Fruit fly (Drosophila melanogaster) whole organism, embryonic: ENCODE data around the gene ss.

ENCODE experiments used
- B-H2 ChIP-seq: fragments of 200-800 bp; sonication (Bioruptor generic); optimal IDR thresholded peaks from 2 replicates; lab custom pipeline; 2018; ENCODE audit warnings: missing biosample characterization, mild to moderate bottlenecking, missing genetic modification characterization
- Bgb ChIP-seq: fragments of 200-800 bp; sonication (Bioruptor generic); IDR thresholded peaks from 2 replicates; pipeline ENCODE4 v1.3.6; 2022; ENCODE audit warnings: missing biosample characterization, missing genetic modification characterization; ENCODE audit not compliant: partially characterized antibody
- C15 ChIP-seq: fragments of 200-800 bp; sonication (Bioruptor generic); IDR thresholded peaks from 3 replicates; pipeline ENCODE4 v1.3.6; 2022; ENCODE audit warnings: missing biosample characterization, missing genetic modification characterization
- CG12155 ChIP-seq: fragments of 200-800 bp; sonication (Bioruptor generic); optimal IDR thresholded peaks from 3 replicates; lab custom pipeline; 2016; ENCODE audit warnings: missing biosample characterization, missing genetic modification characterization
- CG13894 ChIP-seq: fragments of 200-800 bp; sonication (Bioruptor generic); optimal IDR thresholded peaks from 3 replicates; lab custom pipeline; 2018; ENCODE audit warnings: missing biosample characterization, mild to moderate bottlenecking, missing genetic modification characterization, moderate library complexity
- CG15073 ChIP-seq: fragments of 200-800 bp; sonication (Bioruptor generic); optimal IDR thresholded peaks from 2 replicates; lab custom pipeline; 2016; ENCODE audit warnings: missing biosample characterization, missing genetic modification characterization
- CG16863 ChIP-seq: fragments of 200-800 bp; sonication (Bioruptor generic); optimal IDR thresholded peaks from 3 replicates; lab custom pipeline; 2016; ENCODE audit warnings: missing biosample characterization, missing genetic modification characterization
- CG17612 ChIP-seq: fragments of 200-800 bp; sonication (Bioruptor generic); IDR thresholded peaks from 2 replicates; pipeline ENCODE4 v1.3.6; 2022; ENCODE audit warnings: missing biosample characterization, missing genetic modification characterization
- CG1792 ChIP-seq: fragments of 200-800 bp; sonication (Bioruptor generic); optimal IDR thresholded peaks from 2 replicates; lab custom pipeline; 2016; ENCODE audit warnings: missing biosample characterization, missing genetic modification characterization
- CG2712 ChIP-seq: fragments of 200-800 bp; optimal IDR thresholded peaks from 3 replicates; lab custom pipeline; 2019; ENCODE audit warnings: missing biosample characterization, mild to moderate bottlenecking, missing genetic modification characterization, moderate library complexity
- CG2889 ChIP-seq: fragments of 200-800 bp; sonication (Bioruptor generic); IDR thresholded peaks from 3 replicates; pipeline ENCODE4 v1.3.6; 2022; ENCODE audit warnings: missing biosample characterization, missing genetic modification characterization
- CG3065 ChIP-seq: fragments of 200-800 bp; sonication (Bioruptor generic); optimal IDR thresholded peaks from 2 replicates; lab custom pipeline; 2016; ENCODE audit warnings: missing biosample characterization, missing genetic modification characterization
- CG34422 ChIP-seq: fragments of 200-800 bp; sonication (Bioruptor generic); IDR thresholded peaks from 3 replicates; pipeline ENCODE4 v1.3.6; 2022; ENCODE audit warnings: missing biosample characterization, missing genetic modification characterization
- CG3726 ChIP-seq: fragments of 200-800 bp; sonication (Bioruptor generic); IDR thresholded peaks from 3 replicates; pipeline ENCODE4, ENCODE4 v1.3.6; 2022; ENCODE audit warnings: missing biosample characterization, missing genetic modification characterization
- CG4404 ChIP-seq: fragments of 200-800 bp; sonication (Bioruptor generic); IDR thresholded peaks from 2 replicates; pipeline ENCODE4 v1.3.6; 2022; ENCODE audit warnings: missing biosample characterization, missing genetic modification characterization
- CG4730 ChIP-seq: fragments of 200-800 bp; sonication (Bioruptor generic); IDR thresholded peaks from 2 replicates; pipeline ENCODE4 v1.3.6; 2022; ENCODE audit warnings: missing biosample characterization, missing genetic modification characterization
- CG6791 ChIP-seq: fragments of 200-800 bp; sonication (Bioruptor generic); IDR thresholded peaks from 3 replicates; pipeline ENCODE4 v1.3.6; 2022; ENCODE audit warnings: missing biosample characterization, missing genetic modification characterization; ENCODE audit not compliant: partially characterized antibody
- CG7745 ChIP-seq: fragments of 200-800 bp; sonication (Bioruptor generic); optimal IDR thresholded peaks from 2 replicates; lab custom pipeline; 2018; ENCODE audit warnings: missing biosample characterization, mild to moderate bottlenecking, missing genetic modification characterization, moderate library complexity
- CG7987 ChIP-seq: fragments of 200-800 bp; sonication (Bioruptor generic); optimal IDR thresholded peaks from 2 replicates; lab custom pipeline; 2018; ENCODE audit warnings: missing biosample characterization, mild to moderate bottlenecking, missing genetic modification characterization, moderate library complexity
- CG8089 ChIP-seq: fragments of 200-800 bp; sonication (Bioruptor generic); optimal IDR thresholded peaks from 3 replicates; lab custom pipeline; 2016; ENCODE audit warnings: missing biosample characterization, missing genetic modification characterization
- CkIIα-i1 ChIP-seq: fragments of 200-800 bp; sonication (Bioruptor generic); IDR thresholded peaks from 2 replicates; pipeline ENCODE4 v1.3.6; 2022; ENCODE audit warnings: missing biosample characterization, missing genetic modification characterization
- Dad ChIP-seq: fragments of 200-800 bp; sonication (Bioruptor generic); optimal IDR thresholded peaks from 3 replicates; lab custom pipeline; 2016; ENCODE audit warnings: missing biosample characterization, missing genetic modification characterization
- Dref ChIP-seq: fragments of 200-800 bp; sonication (Bioruptor generic); IDR thresholded peaks from 2 replicates; pipeline ENCODE4 v1.3.6; 2022; ENCODE audit warnings: missing biosample characterization, missing genetic modification characterization
- Eip74EF ChIP-seq, 2 experiments: fragments of 200-800 bp in 1 of 2; fragments of >200 bp in 1 of 2; sonication (Bioruptor generic) in 1 of 2; optimal IDR thresholded peaks; 2 replicates each; lab custom pipeline; 2017 to 2019; ENCODE audit warnings: missing biosample characterization in 2 of 2, missing genetic modification characterization in 2 of 2, mild to moderate bottlenecking in 1 of 2, moderate library complexity in 1 of 2
- Ets65A ChIP-seq: fragments of 200-800 bp; sonication (Bioruptor generic); peaks from one replicate; lab custom pipeline; 2016; ENCODE audit warnings: missing biosample characterization, missing genetic modification characterization
- Gug ChIP-seq: fragments of 200-800 bp; sonication (Bioruptor generic); IDR thresholded peaks from 4 replicates; pipeline ENCODE4 v1.3.6; 2022; ENCODE audit warnings: missing biosample characterization, missing genetic modification characterization
- Hmr ChIP-seq: fragments of 200-800 bp; sonication (Bioruptor generic); optimal IDR thresholded peaks from 3 replicates; lab custom pipeline; 2017; ENCODE audit warnings: mild to moderate bottlenecking, missing biosample characterization, missing genetic modification reagents, missing genetic modification characterization
- Kr ChIP-seq: fragments of 200-800 bp; sonication (Bioruptor generic); optimal IDR thresholded peaks from 2 replicates; lab custom pipeline; 2017; ENCODE audit warnings: missing biosample characterization, mild to moderate bottlenecking, missing genetic modification characterization
- MTF-1 ChIP-seq: fragments of 200-800 bp; sonication (Bioruptor generic); optimal IDR thresholded peaks from 2 replicates; lab custom pipeline; 2018; ENCODE audit warnings: missing biosample characterization, mild to moderate bottlenecking, missing genetic modification characterization, borderline replicate concordance
- Meics ChIP-seq: fragments of 200-800 bp; sonication (Bioruptor generic); optimal IDR thresholded peaks from 2 replicates; lab custom pipeline; 2017; ENCODE audit warnings: missing biosample characterization, mild to moderate bottlenecking, missing genetic modification characterization
- NfI ChIP-seq: fragments of 200-800 bp; sonication (Bioruptor generic); optimal IDR thresholded peaks from 3 replicates; lab custom pipeline; 2018; ENCODE audit warnings: missing biosample characterization, mild to moderate bottlenecking, missing genetic modification characterization, moderate library complexity
- Sin3A ChIP-seq: fragments of >200 bp; optimal IDR thresholded peaks from 2 replicates; lab custom pipeline; 2018
- Sry-δ ChIP-seq: fragments of 200-800 bp; sonication (Bioruptor generic); optimal IDR thresholded peaks from 2 replicates; lab custom pipeline; 2016; ENCODE audit warnings: missing biosample characterization, missing genetic modification characterization
- TFAM ChIP-seq: fragments of 200-800 bp; sonication (Bioruptor generic); optimal IDR thresholded peaks from 2 replicates; lab custom pipeline; 2017; ENCODE audit warnings: missing biosample characterization, missing genetic modification characterization, inconsistent platforms
- Tbp ChIP-seq: fragments of >200 bp; optimal IDR thresholded peaks from 2 replicates; lab custom pipeline; 2018; ENCODE audit warnings: missing biosample characterization, missing genetic modification characterization
- Trl ChIP-seq, 3 experiments: fragments of >200 bp in 2 of 3; fragments of 200-800 bp in 1 of 3; sonication (Bioruptor generic) in 1 of 3; optimal IDR thresholded peaks; 2 replicates in 1 of 3; 3 replicates in 2 of 3; lab custom pipeline; 2016 to 2017; ENCODE audit warnings: missing biosample characterization in 1 of 3, missing genetic modification characterization in 1 of 3
- ab ChIP-seq: fragments of 200-800 bp; sonication (Bioruptor generic); optimal IDR thresholded peaks from 2 replicates; lab custom pipeline; 2016; ENCODE audit warnings: missing biosample characterization, missing genetic modification characterization
- bab2 ChIP-seq: fragments of 200-800 bp; sonication (Bioruptor generic); optimal IDR thresholded peaks from 2 replicates; lab custom pipeline; 2016; ENCODE audit warnings: missing biosample characterization, missing genetic modification characterization
- chif ChIP-seq, 2 experiments: fragments of 200-800 bp; sonication (Bioruptor generic); optimal IDR thresholded peaks; 3 replicates each; lab custom pipeline; 2016; ENCODE audit warnings: missing biosample characterization in 2 of 2, missing genetic modification characterization in 2 of 2
- crol ChIP-seq: fragments of 200-800 bp; sonication (Bioruptor generic); IDR thresholded peaks from 2 replicates; pipeline ENCODE4 v1.3.6; 2022; ENCODE audit warnings: missing biosample characterization, missing genetic modification characterization
- dan ChIP-seq: fragments of 200-800 bp; sonication (Bioruptor generic); IDR thresholded peaks from 2 replicates; pipeline ENCODE4 v1.3.6; 2022; ENCODE audit warnings: missing biosample characterization, missing genetic modification characterization
- ems ChIP-seq: fragments of 200-800 bp; sonication (Bioruptor generic); optimal IDR thresholded peaks from 3 replicates; lab custom pipeline; 2016; ENCODE audit warnings: missing biosample characterization, missing genetic modification characterization
- esg ChIP-seq: fragments of 200-800 bp; sonication (Bioruptor generic); conservative IDR thresholded peaks from 2 replicates; pipeline ENCODE4 v1.3.6; 2022; ENCODE audit warnings: missing biosample characterization, missing genetic modification characterization
- grn ChIP-seq: fragments of 200-800 bp; sonication (Bioruptor generic); optimal IDR thresholded peaks from 3 replicates; lab custom pipeline; 2017; ENCODE audit warnings: missing biosample characterization, missing genetic modification characterization
- hb ChIP-seq: fragments of 200-800 bp; sonication (Bioruptor generic); IDR thresholded peaks from 3 replicates; pipeline ENCODE4 v1.3.6; 2022; ENCODE audit warnings: missing biosample characterization, missing genetic modification characterization; ENCODE audit not compliant: partially characterized antibody
- hkb ChIP-seq, 2 experiments: fragments of 200-800 bp in 1 of 2; fragments of >200 bp in 1 of 2; sonication (Bioruptor generic) in 1 of 2; IDR thresholded peaks in 1 of 2; optimal IDR thresholded peaks in 1 of 2; 2 replicates each; pipeline versions ENCODE4 v1.3.6 to Lab custom; 2017 to 2022; ENCODE audit warnings: missing biosample characterization in 1 of 2, missing genetic modification characterization in 1 of 2
- hth ChIP-seq: fragments of >200 bp; optimal IDR thresholded peaks from 2 replicates; lab custom pipeline; 2017; ENCODE audit warnings: inconsistent platforms
- jumu ChIP-seq: fragments of 200-800 bp; sonication (Bioruptor generic); optimal IDR thresholded peaks from 3 replicates; lab custom pipeline; 2016; ENCODE audit warnings: missing biosample characterization, missing genetic modification characterization
- nom ChIP-seq: fragments of 200-800 bp; sonication (Bioruptor generic); optimal IDR thresholded peaks from 2 replicates; lab custom pipeline; 2017; ENCODE audit warnings: missing biosample characterization, missing genetic modification characterization, mild to moderate bottlenecking, moderate library complexity, missing genetic modification reagents
- so ChIP-seq: fragments of 200-800 bp; sonication (Bioruptor generic); IDR thresholded peaks from 3 replicates; pipeline ENCODE4 v1.3.6; 2022; ENCODE audit warnings: missing biosample characterization, missing genetic modification characterization
- trem ChIP-seq: fragments of 200-800 bp; optimal IDR thresholded peaks from 3 replicates; lab custom pipeline; 2019; ENCODE audit warnings: missing biosample characterization, mild to moderate bottlenecking, missing genetic modification characterization, moderate library complexity
- zfh2 ChIP-seq: fragments of 200-800 bp; sonication (Bioruptor generic); optimal IDR thresholded peaks from 2 replicates; lab custom pipeline; 2016; ENCODE audit warnings: missing biosample characterization, missing genetic modification characterization

ss gene

DNA sequence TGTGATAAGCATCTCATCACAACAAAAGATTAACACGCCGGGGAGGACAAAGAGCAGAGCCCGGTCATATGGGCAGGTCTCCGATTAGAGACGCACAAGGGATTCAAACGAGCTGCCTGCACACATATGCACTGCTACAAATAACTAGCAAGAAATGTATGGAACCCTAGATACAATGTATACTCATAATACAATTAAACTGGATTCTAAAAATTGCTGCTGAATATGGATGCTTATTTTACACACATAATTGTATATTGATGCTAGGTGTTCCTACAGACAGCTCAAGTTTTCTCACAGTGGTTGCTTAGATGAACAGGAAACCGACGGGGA is 66.5 kb downstream of the ss start (continued):
- no peak for TF ChIP-seq grn
- no peak for TF ChIP-seq CG17612 (GFP tag; lab: Robert Waterston, UW)
- no peak for TF ChIP-seq CG6791 (GFP tag; lab: Robert Waterston, UW)
- no peak for TF ChIP-seq Hmr (GFP tag; lab: Kevin White, UChicago)
- no peak for TF ChIP-seq hth (lab: Kevin White, UChicago)
- TF ChIP-seq zfh2, result no peak
- peak; percentile 4 for TF ChIP-seq TFAM (GFP tag; lab: Kevin White, UChicago)
- TF ChIP-seq Ets65A (GFP tag; lab: Kevin White, UChicago), result peak; percentile 3
- TF ChIP-seq Trl (optimal IDR thresholded peaks at IDR 0.05; lab: Kevin White, UChicago), result no peak
- peak; percentile 65 for TF ChIP-seq Trl (GFP tag; optimal IDR thresholded peaks at IDR 0.05; lab: Kevin White, UChicago)
- TF ChIP-seq CG4404, result peak; percentile 87
- peak; percentile 23; the same call in 2 of the 4 replicates for TF ChIP-seq Gug (GFP tag; lab: Robert Waterston, UW)
- no peak for TF ChIP-seq MTF-1 (GFP tag; lab: Kevin White, UChicago)
- no peak for TF ChIP-seq Eip74EF (GFP tag; optimal IDR thresholded peaks at IDR 0.05; lab: Kevin White, UChicago)
- TF ChIP-seq Sin3A (lab: Kevin White, UChicago), result no peak
- no peak for TF ChIP-seq ems
- TF ChIP-seq CG2889 (GFP tag; lab: Robert Waterston, UW), result no peak
- TF ChIP-seq jumu (GFP tag; lab: Kevin White, UChicago), result peak; percentile 67
- TF ChIP-seq CG12155 (GFP tag; lab: Kevin White, UChicago), result peak; percentile 43
- TF ChIP-seq B-H2, result no peak
- peak; percentile 45 for TF ChIP-seq CG16863
- TF ChIP-seq bab2, result no peak
- TF ChIP-seq ab (GFP tag; lab: Kevin White, UChicago), result no peak
- TF ChIP-seq dan (GFP tag; lab: Robert Waterston, UW), result peak; percentile 78
- peak; percentile 37 for TF ChIP-seq CG3065 (GFP tag; lab: Kevin White, UChicago)
- TF ChIP-seq Tbp (GFP tag; lab: Kevin White, UChicago), result no peak
- no peak for TF ChIP-seq Dad (GFP tag; lab: Kevin White, UChicago)
- no peak for TF ChIP-seq Bgb (GFP tag; lab: Robert Waterston, UW)
- peak; percentile 76 for TF ChIP-seq Kr (GFP tag; lab: Kevin White, UChicago)
- no peak for TF ChIP-seq so (GFP tag; lab: Robert Waterston, UW)
- TF ChIP-seq CG8089 (GFP tag; lab: Kevin White, UChicago), result no peak
- TF ChIP-seq CG3726, result peak; percentile 65; the same call in 1 of the 3 replicates
- no peak for TF ChIP-seq CG7987 (GFP tag; lab: Kevin White, UChicago)
- TF ChIP-seq Sry-δ, result peak; percentile 15
- TF ChIP-seq Dref (GFP tag; lab: Robert Waterston, UW), result no peak
- TF ChIP-seq crol, result no peak
- TF ChIP-seq CG2712, result peak; percentile 85
- no peak for TF ChIP-seq hb (GFP tag; lab: Robert Waterston, UW)
- no peak for TF ChIP-seq Meics (GFP tag; lab: Kevin White, UChicago)
- TF ChIP-seq CG34422 (GFP tag; lab: Robert Waterston, UW), result peak; percentile 77; the same call in 2 of the 3 replicates
- no peak for TF ChIP-seq nom
- no peak for TF ChIP-seq CG1792 (GFP tag; lab: Kevin White, UChicago)
- no peak for TF ChIP-seq NfI (GFP tag; lab: Kevin White, UChicago)
- TF ChIP-seq chif (GFP tag; optimal IDR thresholded peaks at IDR 0.05; lab: Kevin White, UChicago), result peak; percentile 65 to 80
- peak; percentile 40 for TF ChIP-seq trem (tag; lab: Kevin White, UChicago)
- no peak for TF ChIP-seq CG13894 (tag; lab: Kevin White, UChicago)
- TF ChIP-seq CkIIα-i1 (GFP tag; lab: Robert Waterston, UW), result no peak
- TF ChIP-seq C15 (GFP tag; lab: Robert Waterston, UW), result no peak
- TF ChIP-seq hkb (optimal IDR thresholded peaks at IDR 0.05; lab: Kevin White, UChicago), result no peak
- 0 out of 2 replicates have a peak, but pooled peaks have one; percentile 20 for TF ChIP-seq hkb (GFP tag; IDR thresholded peaks at IDR 0.05; lab: Robert Waterston, UW)
- TF ChIP-seq CG7745 (tag; lab: Kevin White, UChicago), result peak; percentile 65
- peak; percentile 28; the same call in 1 of the 2 replicates for TF ChIP-seq CG4730 (GFP tag; lab: Robert Waterston, UW)
- TF ChIP-seq CG15073 (GFP tag; lab: Kevin White, UChicago), result no peak
- peak; percentile 45 for TF ChIP-seq esg (GFP tag; lab: Robert Waterston, UW)
